Worm (Caenorhabditis elegans) whole organism, early embryonic: Measurements from ENCODE around the gene CD4.1.

Experiments
- B0310.2 ChIP-seq: sonication (generic microtip); optimal IDR thresholded peaks from 2 replicates; lab custom pipeline; 2016; ENCODE audit warnings: mild to moderate bottlenecking, missing genetic modification characterization, missing compliant biosample characterization
- ama-1 ChIP-seq: fragments of 150-350 bp; optimal IDR thresholded peaks from 2 replicates; lab custom pipeline; 2014
- ceh-13 ChIP-seq: fragments of 200-800 bp; sonication (Bioruptor generic); optimal IDR thresholded peaks from 2 replicates; lab custom pipeline; 2018; ENCODE audit warnings: mild to moderate bottlenecking, missing genetic modification characterization, missing compliant biosample characterization
- flt-1 ChIP-seq: fragments of 200-800 bp; sonication (Bioruptor generic); IDR thresholded peaks from 2 replicates; pipeline ENCODE4 v1.3.6; 2022; ENCODE audit warnings: missing genetic modification characterization, missing compliant biosample characterization
- hmbx-1 ChIP-seq: sonication (generic microtip); optimal IDR thresholded peaks from 2 replicates; lab custom pipeline; 2016; ENCODE audit warnings: mild to moderate bottlenecking, missing genetic modification characterization, missing compliant biosample characterization
- hmg-4 ChIP-seq: fragments of 200-800 bp; sonication (Bioruptor generic); optimal IDR thresholded peaks from 2 replicates; lab custom pipeline; 2018; ENCODE audit warnings: mild to moderate bottlenecking, missing genetic modification characterization, missing compliant biosample characterization
- pes-1 ChIP-seq: fragments of 200-800 bp; sonication (Bioruptor generic); IDR thresholded peaks from 2 replicates; pipeline ENCODE4 v1.3.6; 2022; ENCODE audit warnings: missing genetic modification reagents, missing genetic modification characterization, missing compliant biosample characterization
- tbx-37 ChIP-seq: fragments of 200-800 bp; sonication (Bioruptor generic); conservative IDR thresholded peaks from 2 replicates; pipeline ENCODE4 v1.3.6; 2022; ENCODE audit warnings: missing genetic modification reagents, missing genetic modification characterization, missing compliant biosample characterization
- tra-4 ChIP-seq: sonication (generic microtip); optimal IDR thresholded peaks from 2 replicates; lab custom pipeline; 2017; ENCODE audit warnings: missing genetic modification characterization, missing compliant biosample characterization

The CD4.1 gene

ce11 chrV:5653990-5654499 lies 47.7 kb downstream of the CD4.1 start, which contains the start of gene hex-2:
hex-2 (plus strand) TSS chrV:5654449.
- TF ChIP-seq hmbx-1 (no peak), flt-1 (GFP tag; lab: Robert Waterston, UW) (no peak), tbx-37 (no peak), tra-4 (tag; lab: Kevin White, UChicago) (no peak), ama-1 (lab: Kevin White, UChicago) (no peak), ceh-13 (no peak), hmg-4 (GFP tag; lab: Kevin White, UChicago) (no peak), B0310.2 (tag; lab: Kevin White, UChicago) (no peak), pes-1 (no peak)
